Fruit fly (Drosophila melanogaster) whole organism, adult: ENCODE data around the gene mbo.
A peak's percentile ranks its signal among the peaks of the same experiment; 100 is the strongest.

Experiments used
- CG11617 ChIP-seq: fragments of 200-800 bp; sonication (Bioruptor generic); optimal IDR thresholded peaks from 2 replicates; lab custom pipeline; 2017; ENCODE audit warnings: mild to moderate bottlenecking, missing biosample characterization, missing genetic modification reagents, missing genetic modification characterization
- CG12768 ChIP-seq: fragments of 200-800 bp; sonication (Bioruptor generic); optimal IDR thresholded peaks from 2 replicates; lab custom pipeline; 2017; ENCODE audit warnings: missing biosample characterization, missing genetic modification characterization, mild to moderate bottlenecking, moderate library complexity, missing genetic modification reagents
- CG14711 ChIP-seq: fragments of 200-800 bp; sonication (Bioruptor generic); optimal IDR thresholded peaks from 2 replicates; lab custom pipeline; 2018; ENCODE audit warnings: missing biosample characterization, mild to moderate bottlenecking, missing genetic modification characterization, moderate library complexity
- CG1620 ChIP-seq: fragments of 200-800 bp; sonication (Bioruptor generic); optimal IDR thresholded peaks from 2 replicates; lab custom pipeline; 2016; ENCODE audit warnings: missing biosample characterization, missing genetic modification characterization
- CG33017 ChIP-seq: fragments of 200-800 bp; sonication (Bioruptor generic); optimal IDR thresholded peaks from 2 replicates; lab custom pipeline; 2018; ENCODE audit warnings: missing biosample characterization, mild to moderate bottlenecking, missing genetic modification characterization, moderate library complexity
- CG5204 ChIP-seq: fragments of 200-800 bp; sonication (Bioruptor generic); optimal IDR thresholded peaks from 2 replicates; lab custom pipeline; 2016; ENCODE audit warnings: missing biosample characterization, missing genetic modification characterization
- CG7045 ChIP-seq: fragments of 200-800 bp; sonication (Bioruptor generic); optimal IDR thresholded peaks from 2 replicates; lab custom pipeline; 2017; ENCODE audit warnings: missing biosample characterization, mild to moderate bottlenecking, missing genetic modification characterization
- CG7101 ChIP-seq: fragments of 200-800 bp; sonication (Bioruptor generic); optimal IDR thresholded peaks from 2 replicates; lab custom pipeline; 2018; ENCODE audit warnings: missing biosample characterization, mild to moderate bottlenecking, missing genetic modification characterization, moderate library complexity
- Clk ChIP-seq: fragments of 200-800 bp; sonication (Bioruptor generic); optimal IDR thresholded peaks from 2 replicates; lab custom pipeline; 2017; ENCODE audit warnings: missing biosample characterization, missing genetic modification characterization
- Crg-1 ChIP-seq: fragments of 200-800 bp; sonication (Bioruptor generic); optimal IDR thresholded peaks from 2 replicates; lab custom pipeline; 2016; ENCODE audit warnings: missing biosample characterization, missing genetic modification characterization
- Hr96 ChIP-seq: fragments of 200-800 bp; sonication (Bioruptor generic); optimal IDR thresholded peaks from 2 replicates; lab custom pipeline; 2016; ENCODE audit warnings: missing biosample characterization, missing genetic modification characterization
- Mnt ChIP-seq: fragments of 200-800 bp; sonication (Bioruptor generic); optimal IDR thresholded peaks from 2 replicates; lab custom pipeline; 2016; ENCODE audit warnings: missing biosample characterization, mild to moderate bottlenecking, missing genetic modification characterization
- bab1 ChIP-seq: fragments of 200-800 bp; sonication (Bioruptor generic); optimal IDR thresholded peaks from 3 replicates; lab custom pipeline; 2019; ENCODE audit warnings: missing biosample characterization, mild to moderate bottlenecking, missing genetic modification characterization, moderate library complexity
- cic ChIP-seq: fragments of 200-800 bp; sonication (Bioruptor generic); optimal IDR thresholded peaks from 2 replicates; lab custom pipeline; 2017; ENCODE audit warnings: missing biosample characterization, mild to moderate bottlenecking, missing genetic modification characterization, moderate library complexity
- cnc ChIP-seq, 2 experiments: fragments of >200 bp; optimal IDR thresholded peaks; 2 replicates each; lab custom pipeline; 2017
- kay ChIP-seq: fragments of 200-800 bp; sonication (Bioruptor generic); peaks from one replicate; lab custom pipeline; 2016; ENCODE audit warnings: missing biosample characterization, missing genetic modification characterization, borderline replicate concordance
- ovo ChIP-seq: fragments of 200-800 bp; sonication (Bioruptor generic); optimal IDR thresholded peaks from 2 replicates; lab custom pipeline; 2016; ENCODE audit warnings: missing biosample characterization, missing genetic modification characterization
- pad ChIP-seq: fragments of 200-800 bp; sonication (Bioruptor generic); optimal IDR thresholded peaks from 3 replicates; lab custom pipeline; 2017; ENCODE audit warnings: missing biosample characterization, missing genetic modification characterization, mild to moderate bottlenecking, moderate library complexity, missing genetic modification reagents
- tj ChIP-seq: fragments of 200-800 bp; sonication (Bioruptor generic); optimal IDR thresholded peaks from 3 replicates; lab custom pipeline; 2017; ENCODE audit warnings: missing biosample characterization, mild to moderate bottlenecking, missing genetic modification characterization, moderate library complexity
- toe ChIP-seq: fragments of 200-800 bp; sonication (Bioruptor generic); optimal IDR thresholded peaks from 2 replicates; lab custom pipeline; 2016; ENCODE audit warnings: missing biosample characterization, missing genetic modification characterization

The mbo gene

dm6 chr3R:12652736-12653135 is 26.1 kb downstream of the mbo start:
- TF ChIP-seq cnc (optimal IDR thresholded peaks at IDR 0.05; lab: Kevin White, UChicago) (no peak), CG1620 (GFP tag; lab: Kevin White, UChicago) (no peak), Hr96 (no peak), kay (GFP tag; lab: Kevin White, UChicago) (no peak), cic (GFP tag; lab: Kevin White, UChicago) (no peak), pad (GFP tag; lab: Kevin White, UChicago) (no peak), CG7045 (GFP tag; lab: Kevin White, UChicago) (no peak), CG11617 (GFP tag; lab: Kevin White, UChicago) (no peak)

dm6 chr3R:12650537-12650936 is 28.3 kb downstream of the mbo start:
- TF ChIP-seq cnc (optimal IDR thresholded peaks at IDR 0.05; lab: Kevin White, UChicago): no peak
- no peak for TF ChIP-seq CG7101 (tag; lab: Kevin White, UChicago)
- TF ChIP-seq ovo: no peak
- no peak for TF ChIP-seq toe (GFP tag; lab: Kevin White, UChicago)
- TF ChIP-seq Mnt: no peak
- no peak for TF ChIP-seq CG1620 (GFP tag; lab: Kevin White, UChicago)
- TF ChIP-seq Crg-1 (GFP tag; lab: Kevin White, UChicago): no peak
- TF ChIP-seq CG14711 (tag; lab: Kevin White, UChicago): no peak
- TF ChIP-seq pad (GFP tag; lab: Kevin White, UChicago): no peak
- no peak for TF ChIP-seq Hr96
- no peak for TF ChIP-seq CG33017
- TF ChIP-seq kay (GFP tag; lab: Kevin White, UChicago): no peak
- no peak for TF ChIP-seq CG12768 (GFP tag; lab: Kevin White, UChicago)
- TF ChIP-seq cic (GFP tag; lab: Kevin White, UChicago): no peak
- no peak for TF ChIP-seq CG5204 (GFP tag; lab: Kevin White, UChicago)
- TF ChIP-seq Clk: no peak
- TF ChIP-seq bab1 (GFP tag; lab: Kevin White, UChicago): no peak

DNA sequence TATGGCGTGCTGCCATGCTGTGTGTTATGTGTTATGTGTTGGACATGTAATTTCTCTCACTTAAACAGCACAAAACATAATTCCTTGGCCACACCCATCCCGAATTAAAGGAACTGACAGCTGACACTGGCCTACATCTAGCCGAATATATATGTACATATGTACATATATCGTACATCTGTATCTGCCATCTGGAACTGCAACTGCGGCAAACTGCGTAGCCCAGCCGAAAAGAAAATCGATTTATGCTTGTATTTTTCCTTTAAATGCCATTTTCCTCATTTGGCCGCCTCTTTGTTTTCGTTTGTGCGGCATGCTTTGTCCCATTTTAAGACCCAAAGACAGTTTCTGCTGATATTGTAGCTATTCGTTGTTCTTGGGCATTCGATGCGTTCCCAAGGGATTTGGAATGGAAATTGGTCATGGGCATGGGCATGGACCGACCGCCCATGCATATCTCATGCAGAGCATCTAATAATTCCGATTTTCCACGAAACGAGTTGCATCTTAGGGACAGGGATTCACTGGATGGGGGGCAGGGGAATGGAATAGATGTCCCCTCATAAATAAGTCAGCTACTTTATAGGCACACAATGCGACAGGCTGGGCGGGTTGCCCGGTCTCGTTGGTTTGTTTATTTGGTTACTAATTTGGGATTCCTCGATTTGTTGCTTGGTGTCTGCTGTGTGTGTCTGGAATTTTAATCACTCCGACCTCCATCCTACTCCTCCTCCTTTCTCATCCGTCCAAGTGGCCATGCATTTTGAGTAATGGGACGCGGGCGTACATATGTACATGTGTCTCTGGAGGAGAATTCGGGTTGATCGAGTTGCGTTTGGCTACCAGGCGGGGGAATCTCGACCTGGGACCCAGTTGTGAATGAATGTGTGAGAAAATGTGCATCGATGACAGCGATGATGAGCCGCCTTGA is 29.5 kb downstream of the mbo start:
- no peak for TF ChIP-seq Clk
- no peak for TF ChIP-seq kay (GFP tag; lab: Kevin White, UChicago)
- TF ChIP-seq cnc (optimal IDR thresholded peaks at IDR 0.05; lab: Kevin White, UChicago): no peak
- no peak for TF ChIP-seq CG1620 (GFP tag; lab: Kevin White, UChicago)
- no peak for TF ChIP-seq cic (GFP tag; lab: Kevin White, UChicago)
- TF ChIP-seq CG12768 (GFP tag; lab: Kevin White, UChicago): no peak
- no peak for TF ChIP-seq Mnt
- TF ChIP-seq CG7101 (tag; lab: Kevin White, UChicago): no peak
- TF ChIP-seq CG5204 (GFP tag; lab: Kevin White, UChicago): no peak
- TF ChIP-seq Hr96: no peak
- TF ChIP-seq CG7045 (GFP tag; lab: Kevin White, UChicago): no peak
- no peak for TF ChIP-seq bab1 (GFP tag; lab: Kevin White, UChicago)

DNA sequence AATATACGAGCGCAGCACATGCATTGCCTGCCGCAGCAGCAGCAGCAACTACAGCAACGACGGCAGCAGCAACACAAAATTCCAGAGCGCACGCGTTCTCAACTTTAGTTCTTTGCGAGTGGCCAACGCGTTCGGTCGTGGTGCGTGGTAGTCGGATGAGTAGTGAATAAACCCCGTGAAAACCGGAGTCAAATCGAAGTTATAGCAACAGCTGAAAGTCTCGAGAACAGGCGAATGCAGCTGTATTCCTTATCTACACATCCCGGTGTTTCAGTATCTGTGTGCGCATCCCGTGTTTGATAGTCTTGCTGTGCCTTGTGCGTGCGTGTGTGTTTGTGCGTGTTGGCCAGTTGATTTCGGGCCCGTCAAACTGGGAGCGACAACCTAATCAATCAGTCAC is 30.9 kb downstream of the mbo start, which contains the start of gene Dtg:
Gene Dtg (plus strand): TSS at position 105 of the 400 bp plus-strand sequence.
- TF ChIP-seq CG7101 (tag; lab: Kevin White, UChicago): no peak
- no peak for TF ChIP-seq cnc (optimal IDR thresholded peaks at IDR 0.05; lab: Kevin White, UChicago)
- no peak for TF ChIP-seq CG14711 (tag; lab: Kevin White, UChicago)
- no peak for TF ChIP-seq ovo
- no peak for TF ChIP-seq CG7045 (GFP tag; lab: Kevin White, UChicago)
- TF ChIP-seq toe (GFP tag; lab: Kevin White, UChicago): no peak
- TF ChIP-seq pad (GFP tag; lab: Kevin White, UChicago): no peak
- TF ChIP-seq Mnt: no peak
- TF ChIP-seq CG33017: no peak
- TF ChIP-seq Hr96: no peak
- no peak for TF ChIP-seq CG5204 (GFP tag; lab: Kevin White, UChicago)
- no peak for TF ChIP-seq tj (GFP tag; lab: Kevin White, UChicago)
- no peak for TF ChIP-seq cic (GFP tag; lab: Kevin White, UChicago)
- no peak for TF ChIP-seq Clk

DNA sequence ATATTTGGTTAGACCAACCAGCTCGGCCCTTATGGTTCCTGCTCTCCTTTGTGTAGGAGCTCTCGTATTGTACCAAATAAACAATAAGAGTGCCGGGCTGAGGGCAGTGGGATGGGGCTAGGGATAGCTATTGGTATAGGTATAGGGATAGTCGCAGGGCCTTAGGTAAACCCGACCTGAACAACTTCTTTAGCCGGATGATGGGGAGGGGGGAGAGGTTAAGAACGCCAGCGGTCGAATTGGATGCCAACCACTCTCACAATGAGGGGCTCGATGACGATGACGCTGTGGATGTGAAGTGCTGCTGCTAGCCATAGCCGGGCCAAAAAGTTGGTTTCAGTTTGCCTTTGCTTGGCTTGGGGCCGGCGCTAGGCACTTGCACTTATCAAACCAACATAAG is 31.5 kb downstream of the mbo start:
- no peak for TF ChIP-seq CG14711 (tag; lab: Kevin White, UChicago)
- no peak for TF ChIP-seq CG7101 (tag; lab: Kevin White, UChicago)
- TF ChIP-seq tj (GFP tag; lab: Kevin White, UChicago): no peak
- no peak for TF ChIP-seq cnc (optimal IDR thresholded peaks at IDR 0.05; lab: Kevin White, UChicago)
- no peak for TF ChIP-seq Mnt
- no peak for TF ChIP-seq cic (GFP tag; lab: Kevin White, UChicago)
- TF ChIP-seq kay (GFP tag; lab: Kevin White, UChicago): no peak
- no peak for TF ChIP-seq CG11617 (GFP tag; lab: Kevin White, UChicago)
- TF ChIP-seq CG7045 (GFP tag; lab: Kevin White, UChicago): no peak
- TF ChIP-seq ovo: no peak
- TF ChIP-seq pad (GFP tag; lab: Kevin White, UChicago): no peak
- TF ChIP-seq bab1 (GFP tag; lab: Kevin White, UChicago): no peak
- TF ChIP-seq CG12768 (GFP tag; lab: Kevin White, UChicago): no peak
- no peak for TF ChIP-seq CG5204 (GFP tag; lab: Kevin White, UChicago)
- TF ChIP-seq CG1620 (GFP tag; lab: Kevin White, UChicago): no peak
- TF ChIP-seq CG33017: no peak

dm6 chr3R:12646926-12647325 is 31.9 kb downstream of the mbo start:
- TF ChIP-seq CG5204 (GFP tag; lab: Kevin White, UChicago) (no peak), kay (GFP tag; lab: Kevin White, UChicago) (peak; percentile 54)
